Worm (Caenorhabditis elegans): Measurements from ENCODE around the gene agxt-1.
A peak's percentile ranks its signal among the peaks of the same experiment; 100 is the strongest.

Gene agxt-1

ce11 chrII:8884262-8884949 is 39.0 kb downstream of the agxt-1 start, which contains the start of the genes T07D4.5 and ddx-19 (continued):
- TF ChIP-seq F23B12.7 (tag; optimal IDR thresholded peaks at IDR 0.05; ENCODE audit: insufficient read depth) (peak; percentile 40), sdz-38 (tag; optimal IDR thresholded peaks at IDR 0.05) (no peak), pha-4 (tag; optimal IDR thresholded peaks at IDR 0.05) (no peak), lin-26 (GFP tag; IDR thresholded peaks at IDR 0.05) (no peak), ceh-40 (GFP tag; IDR thresholded peaks at IDR 0.05) (no peak), ets-4 (GFP tag; optimal IDR thresholded peaks at IDR 0.05) (no peak)

- 0 out of 2 replicates have a peak, but pooled peaks have one; percentile 50 for TF ChIP-seq madf-3 (GFP tag; IDR thresholded peaks at IDR 0.05)
- peak; percentile 18; the same call in 1 of the 2 replicates for TF ChIP-seq madf-6 (GFP tag; IDR thresholded peaks at IDR 0.05)
- TF ChIP-seq unc-130 (GFP tag; optimal IDR thresholded peaks at IDR 0.05): no peak
- TF ChIP-seq lsy-27 (tag; optimal IDR thresholded peaks at IDR 0.05; ENCODE audit: borderline replicate concordance, insufficient read depth): no peak
- TF ChIP-seq Y67H2A.10 (GFP tag; conservative IDR thresholded peaks at IDR 0.05): no peak
Measured at ce11 chrII:8889589-8889988, 44.2 kb downstream of the agxt-1 start.

ce11 chrII:8890017-8890416 is 44.6 kb downstream of the agxt-1 start:
- TF ChIP-seq F23B12.7 (tag; optimal IDR thresholded peaks at IDR 0.05; ENCODE audit: insufficient read depth) (peak; percentile 6), K12H6.12 (tag; optimal IDR thresholded peaks at IDR 0.05) (no peak), mcd-1 (GFP tag; IDR thresholded peaks at IDR 0.05) (peak; percentile 19; the same call in 1 of the 2 replicates), snpc-1.3 (tag; optimal IDR thresholded peaks at IDR 0.05; ENCODE audit: insufficient read depth) (peak; percentile 17), hmg-1.2 (GFP tag; IDR thresholded peaks at IDR 0.05) (peak; percentile 8; the same call in 1 of the 2 replicates), B0336.3 (GFP tag; IDR thresholded peaks at IDR 0.05) (no peak), F49E8.2 (tag; optimal IDR thresholded peaks at IDR 0.05; ENCODE audit: insufficient read depth) (peak; percentile 29), dox-1 (GFP tag; IDR thresholded peaks at IDR 0.05) (peak; percentile 40; the same call in 1 of the 2 replicates), efl-1 (GFP tag; optimal IDR thresholded peaks at IDR 0.05) (peak; percentile 0), madf-6 (GFP tag; IDR thresholded peaks at IDR 0.05) (peak; percentile 94), ccch-3 (GFP tag; optimal IDR thresholded peaks at IDR 0.05) (no peak), D2030.7 (GFP tag; IDR thresholded peaks at IDR 0.05) (peak; percentile 56; the same call in 1 of the 2 replicates), xnd-1 (tag; optimal IDR thresholded peaks at IDR 0.05) (peak; percentile 92), F37B4.10 (GFP tag; IDR thresholded peaks at IDR 0.05) (no peak), F33H1.4 (GFP tag; IDR thresholded peaks at IDR 0.05) (peak; percentile 96), madf-8 (GFP tag; conservative IDR thresholded peaks at IDR 0.05) (peak; percentile 87), lin-54 (GFP tag; optimal IDR thresholded peaks at IDR 0.05) (peak; percentile 45), athp-1 (tag; optimal IDR thresholded peaks at IDR 0.05) (no peak), snpc-4 (GFP tag; optimal IDR thresholded peaks at IDR 0.05) (no peak), snpc-4 (tag; optimal IDR thresholded peaks at IDR 0.05) (peak in 1 of 4 experiments; percentile 7), tbp1 (GFP tag; optimal IDR thresholded peaks at IDR 0.05) (peak; percentile 5), C17E4.6 (GFP tag; IDR thresholded peaks at IDR 0.05) (no peak), snpc-3.4 (tag; optimal IDR thresholded peaks at IDR 0.05) (no peak), rpc-1 (optimal IDR thresholded peaks at IDR 0.05) (no peak), rpc-1 (tag; optimal IDR thresholded peaks at IDR 0.05) (no peak), ztf-3 (GFP tag; optimal IDR thresholded peaks at IDR 0.05) (no peak), lsl-1 (GFP tag; optimal IDR thresholded peaks at IDR 0.05) (peak; percentile 97)

Data from whole organism, young adult.